Worm (Caenorhabditis elegans) whole organism, late embryonic: Measurements from ENCODE around the gene flp-9.

ENCODE experiments used
- C08G9.2 ChIP-seq: sonication (generic microtip); optimal IDR thresholded peaks from 2 replicates; lab custom pipeline; 2016; ENCODE audit warnings: mild to moderate bottlenecking, missing genetic modification characterization, moderate library complexity, missing compliant biosample characterization
- C38D4.7 ChIP-seq: fragments of 200-800 bp; sonication (Bioruptor generic); optimal IDR thresholded peaks from 2 replicates; lab custom pipeline; 2018; ENCODE audit warnings: mild to moderate bottlenecking, missing genetic modification characterization, moderate library complexity, missing compliant biosample characterization
- F13H6.1 ChIP-seq: sonication (generic microtip); optimal IDR thresholded peaks from 2 replicates; lab custom pipeline; 2016; ENCODE audit warnings: missing genetic modification characterization, missing compliant biosample characterization
- K09A11.1 ChIP-seq: sonication (generic microtip); optimal IDR thresholded peaks from 2 replicates; lab custom pipeline; 2017; ENCODE audit warnings: antibody characterized with exemption, mild to moderate bottlenecking, missing genetic modification characterization, missing compliant biosample characterization; ENCODE audit not compliant: insufficient read depth
- T23F11.4 ChIP-seq: fragments of 200-800 bp; sonication (Bioruptor generic); optimal IDR thresholded peaks from 2 replicates; lab custom pipeline; 2018; ENCODE audit warnings: mild to moderate bottlenecking, missing genetic modification characterization, missing compliant biosample characterization
- Y22D7AL.16 ChIP-seq: sonication (generic microtip); optimal IDR thresholded peaks from 2 replicates; lab custom pipeline; 2016; ENCODE audit warnings: missing genetic modification characterization, missing compliant biosample characterization
- ahr-1 ChIP-seq: sonication (generic microtip); optimal IDR thresholded peaks from 2 replicates; lab custom pipeline; 2016; ENCODE audit warnings: missing genetic modification characterization, missing compliant biosample characterization
- ama-1 ChIP-seq: fragments of 150-350 bp; optimal IDR thresholded peaks from 2 replicates; lab custom pipeline; 2014
- ceh-19 ChIP-seq: fragments of 200-800 bp; sonication (Bioruptor generic); optimal IDR thresholded peaks from 2 replicates; lab custom pipeline; 2018; ENCODE audit warnings: mild to moderate bottlenecking, missing genetic modification characterization, missing compliant biosample characterization
- ceh-2 ChIP-seq: sonication (generic microtip); optimal IDR thresholded peaks from 2 replicates; lab custom pipeline; 2016; ENCODE audit warnings: missing genotype, missing genetic modification characterization, missing compliant biosample characterization
- ceh-30 ChIP-seq: fragments of 150-350 bp; optimal IDR thresholded peaks from 2 replicates; lab custom pipeline; 2014; ENCODE audit warnings: missing biosample characterization, missing genetic modification characterization
- ceh-31 ChIP-seq: sonication (generic microtip); optimal IDR thresholded peaks from 2 replicates; lab custom pipeline; 2016; ENCODE audit warnings: missing genetic modification characterization, missing compliant biosample characterization
- ceh-45 ChIP-seq: fragments of 200-800 bp; sonication (Bioruptor generic); IDR thresholded peaks from 2 replicates; pipeline ENCODE4 v1.3.6; 2022; ENCODE audit warnings: missing genetic modification reagents, missing genetic modification characterization, missing compliant biosample characterization
- ceh-48 ChIP-seq: sonication (generic microtip); optimal IDR thresholded peaks from 2 replicates; lab custom pipeline; 2016; ENCODE audit warnings: missing genetic modification characterization, inconsistent platforms, missing compliant biosample characterization
- ceh-6 ChIP-seq: fragments of 200-800 bp; sonication (Bioruptor generic); optimal IDR thresholded peaks from 2 replicates; lab custom pipeline; 2018; ENCODE audit warnings: mild to moderate bottlenecking, missing genetic modification characterization, missing compliant biosample characterization
- dmd-4 ChIP-seq: sonication (generic microtip); optimal IDR thresholded peaks from 2 replicates; lab custom pipeline; 2016; ENCODE audit warnings: borderline replicate concordance, missing genetic modification characterization, missing compliant biosample characterization
- elt-2 ChIP-seq: sonication (generic microtip); optimal IDR thresholded peaks from 2 replicates; lab custom pipeline; 2016; ENCODE audit warnings: missing genetic modification reagents, missing genetic modification characterization, missing compliant biosample characterization
- ets-4 ChIP-seq: sonication (generic microtip); optimal IDR thresholded peaks from 2 replicates; lab custom pipeline; 2016; ENCODE audit warnings: missing genetic modification characterization, missing compliant biosample characterization
- eyg-1 ChIP-seq: sonication (generic microtip); optimal IDR thresholded peaks from 2 replicates; lab custom pipeline; 2016; ENCODE audit warnings: missing genotype, missing genetic modification characterization, missing compliant biosample characterization
- fkh-6 ChIP-seq: sonication (generic microtip); optimal IDR thresholded peaks from 2 replicates; lab custom pipeline; 2016; ENCODE audit warnings: missing genetic modification characterization, missing compliant biosample characterization
- hlh-13 ChIP-seq: fragments of 200-800 bp; sonication (Bioruptor generic); optimal IDR thresholded peaks from 2 replicates; lab custom pipeline; 2018; ENCODE audit warnings: mild to moderate bottlenecking, missing genetic modification characterization, missing compliant biosample characterization
- hlh-15 ChIP-seq: sonication (generic microtip); optimal IDR thresholded peaks from 2 replicates; lab custom pipeline; 2016; ENCODE audit warnings: missing genetic modification characterization, missing compliant biosample characterization
- hlh-30 ChIP-seq: sonication (generic microtip); optimal IDR thresholded peaks from 2 replicates; lab custom pipeline; 2017; ENCODE audit warnings: antibody characterized with exemption, missing genetic modification characterization, missing compliant biosample characterization; ENCODE audit not compliant: insufficient read depth
- hlh-6 ChIP-seq: sonication (generic microtip); optimal IDR thresholded peaks from 2 replicates; lab custom pipeline; 2016; ENCODE audit warnings: missing genotype, missing genetic modification characterization, missing compliant biosample characterization
- lim-6 ChIP-seq: sonication (generic microtip); optimal IDR thresholded peaks from 2 replicates; lab custom pipeline; 2016; ENCODE audit warnings: missing genetic modification characterization, missing compliant biosample characterization
- lin-11 ChIP-seq: fragments of 200-800 bp; sonication (Bioruptor generic); optimal IDR thresholded peaks from 2 replicates; lab custom pipeline; 2018; ENCODE audit warnings: mild to moderate bottlenecking, missing genetic modification characterization, missing compliant biosample characterization
- madf-2 ChIP-seq: sonication (generic microtip); optimal IDR thresholded peaks from 2 replicates; lab custom pipeline; 2017; ENCODE audit warnings: missing genetic modification characterization, missing compliant biosample characterization
- nhr-232 ChIP-seq: sonication (generic microtip); optimal IDR thresholded peaks from 2 replicates; lab custom pipeline; 2016; ENCODE audit warnings: missing genetic modification characterization, missing compliant biosample characterization
- odd-2 ChIP-seq: sonication (generic microtip); optimal IDR thresholded peaks from 2 replicates; lab custom pipeline; 2017; ENCODE audit warnings: antibody characterized with exemption, mild to moderate bottlenecking, missing genetic modification characterization, missing compliant biosample characterization
- pat-9 ChIP-seq: fragments of 200-800 bp; sonication (Bioruptor generic); optimal IDR thresholded peaks from 2 replicates; lab custom pipeline; 2018; ENCODE audit warnings: mild to moderate bottlenecking, missing genetic modification characterization, moderate library complexity, missing compliant biosample characterization
- pax-1 ChIP-seq: fragments of 150-350 bp; optimal IDR thresholded peaks from 2 replicates; lab custom pipeline; 2014; ENCODE audit warnings: missing biosample characterization, missing genetic modification characterization
- pha-4 ChIP-seq: fragments of 150-350 bp; optimal IDR thresholded peaks from 2 replicates; lab custom pipeline; 2018; ENCODE audit warnings: missing biosample characterization, missing genetic modification reagents, missing genetic modification characterization
- ref-2 ChIP-seq: sonication (generic microtip); optimal IDR thresholded peaks from 2 replicates; lab custom pipeline; 2016; ENCODE audit warnings: missing genetic modification characterization, missing compliant biosample characterization
- rnt-1 ChIP-seq: sonication (generic microtip); optimal IDR thresholded peaks from 2 replicates; lab custom pipeline; 2016; ENCODE audit warnings: missing genetic modification characterization, missing compliant biosample characterization
- sox-2 ChIP-seq: fragments of 200-800 bp; sonication (Bioruptor generic); IDR thresholded peaks from 2 replicates; pipeline ENCODE4 v1.3.6; 2022; ENCODE audit warnings: missing genetic modification reagents, missing genetic modification characterization, missing compliant biosample characterization
- sox-4 ChIP-seq: sonication (generic microtip); optimal IDR thresholded peaks from 2 replicates; lab custom pipeline; 2017; ENCODE audit warnings: mild to moderate bottlenecking, missing genetic modification characterization, inconsistent platforms, missing compliant biosample characterization
- syd-9 ChIP-seq: sonication (generic microtip); optimal IDR thresholded peaks from 2 replicates; lab custom pipeline; 2016; ENCODE audit warnings: mild to moderate bottlenecking, missing genetic modification characterization, moderate library complexity, missing compliant biosample characterization
- tbx-2 ChIP-seq: sonication (generic microtip); optimal IDR thresholded peaks from 2 replicates; lab custom pipeline; 2016; ENCODE audit warnings: missing genetic modification characterization, missing compliant biosample characterization
- tbx-7 ChIP-seq: sonication (generic microtip); optimal IDR thresholded peaks from 2 replicates; lab custom pipeline; 2016; ENCODE audit warnings: missing genotype, missing genetic modification characterization, missing compliant biosample characterization
- ttx-3 ChIP-seq: sonication (generic microtip); optimal IDR thresholded peaks from 2 replicates; lab custom pipeline; 2016; ENCODE audit warnings: missing genetic modification reagents, missing genetic modification characterization, missing compliant biosample characterization
- unc-3 ChIP-seq, 2 experiments: fragments of 200-800 bp in 1 of 2; sonication (Bioruptor generic) in 1 of 2; sonication (generic microtip) in 1 of 2; conservative IDR thresholded peaks in 1 of 2; optimal IDR thresholded peaks in 1 of 2; 2 replicates each; pipeline versions ENCODE4 v1.3.6 to Lab custom; 2016 to 2022; ENCODE audit warnings: missing compliant biosample characterization in 2 of 2, missing genetic modification characterization in 2 of 2, missing genetic modification reagents in 1 of 2
- unc-42 ChIP-seq: sonication (generic microtip); optimal IDR thresholded peaks from 2 replicates; lab custom pipeline; 2016; ENCODE audit warnings: missing genotype, missing genetic modification characterization, missing compliant biosample characterization
- unc-86 ChIP-seq: sonication (generic microtip); optimal IDR thresholded peaks from 2 replicates; lab custom pipeline; 2016; ENCODE audit warnings: missing genetic modification characterization, missing compliant biosample characterization
- zip-5 ChIP-seq: sonication (generic microtip); optimal IDR thresholded peaks from 2 replicates; lab custom pipeline; 2016; ENCODE audit warnings: missing genetic modification characterization, missing compliant biosample characterization

The flp-9 gene

DNA sequence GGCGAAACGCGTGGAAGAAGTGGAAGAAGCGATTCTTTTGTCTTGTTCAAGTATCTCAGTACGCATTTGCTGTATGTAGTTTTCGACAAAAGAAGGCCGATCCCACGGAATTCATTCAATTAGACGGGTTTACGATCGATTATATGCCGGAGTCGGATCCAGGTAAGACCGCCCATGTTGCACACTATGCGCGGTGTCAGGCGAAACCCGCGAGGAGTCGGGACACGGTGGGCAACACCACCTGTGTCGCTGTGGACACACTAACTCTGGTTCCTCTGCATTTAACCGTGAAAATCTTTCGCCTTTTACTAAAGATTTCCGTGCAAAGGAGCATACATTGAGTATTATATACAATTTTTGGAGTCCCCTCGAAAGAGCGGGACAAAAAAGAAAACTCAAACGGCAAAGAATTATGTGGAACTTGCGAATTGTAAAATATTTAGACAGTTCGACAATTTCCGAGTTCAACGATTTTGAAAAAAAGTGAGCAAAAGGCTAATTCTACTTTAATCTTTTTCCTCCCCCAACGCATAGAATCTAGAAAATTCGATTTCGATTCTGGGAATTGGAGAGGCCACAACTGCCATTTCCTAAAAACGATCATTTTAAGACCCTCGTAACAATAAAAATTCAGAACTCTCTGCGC is 24.6 kb upstream of the flp-9 start:
- no peak for TF ChIP-seq sox-4 (tag; lab: Kevin White, UChicago)
- no peak for TF ChIP-seq hlh-30 (tag; lab: Kevin White, UChicago)
- TF ChIP-seq eyg-1 = no peak
- TF ChIP-seq hlh-15 (tag; lab: Kevin White, UChicago) = no peak
- no peak for TF ChIP-seq pat-9
- no peak for TF ChIP-seq pha-4 (tag; lab: Kevin White, UChicago)
- no peak for TF ChIP-seq ets-4 (tag; lab: Kevin White, UChicago)

- TF ChIP-seq K09A11.1 (tag; lab: Kevin White, UChicago) (no peak), ama-1 (no peak), unc-3 (GFP tag; conservative IDR thresholded peaks at IDR 0.05; lab: Robert Waterston, UW) (no peak), unc-3 (tag; optimal IDR thresholded peaks at IDR 0.05; lab: Kevin White, UChicago) (no peak), hlh-6 (tag; lab: Kevin White, UChicago) (no peak), ceh-45 (GFP tag; lab: Robert Waterston, UW) (no peak), tbx-2 (tag; lab: Kevin White, UChicago) (no peak)
Observed at ce11 chrIV:12780980-12781379, 23.6 kb upstream of the flp-9 start.

- no peak for TF ChIP-seq ceh-30
- peak; percentile 78 for TF ChIP-seq unc-42
- TF ChIP-seq ceh-31 (tag; lab: Kevin White, UChicago) = no peak
Observed at ce11 chrIV:12773519-12773918, 16.1 kb upstream of the flp-9 start, which contains the start of gene unc-31. TSS of gene unc-31 (plus strand) at chrIV:12773867.

ce11 chrIV:12771414-12771813 is 14.0 kb upstream of the flp-9 start:
- TF ChIP-seq eyg-1 (no peak), C38D4.7 (GFP tag; lab: Kevin White, UChicago) (no peak), rnt-1 (tag; lab: Kevin White, UChicago) (no peak), hlh-13 (GFP tag; lab: Kevin White, UChicago) (no peak), ama-1 (no peak), ceh-31 (tag; lab: Kevin White, UChicago) (peak; percentile 85), ceh-19 (GFP tag; lab: Kevin White, UChicago) (peak; percentile 1), ref-2 (peak; percentile 56), hlh-30 (tag; lab: Kevin White, UChicago) (peak; percentile 21), unc-3 (GFP tag; conservative IDR thresholded peaks at IDR 0.05; lab: Robert Waterston, UW) (no peak; the same call in 1 of the 2 replicates), unc-3 (tag; optimal IDR thresholded peaks at IDR 0.05; lab: Kevin White, UChicago) (peak; percentile 11), syd-9 (tag; lab: Kevin White, UChicago) (peak; percentile 50), ceh-6 (no peak), pax-1 (no peak), ttx-3 (no peak), Y22D7AL.16 (no peak), lim-6 (tag; lab: Kevin White, UChicago) (no peak), sox-2 (GFP tag; lab: Robert Waterston, UW) (no peak), sox-4 (tag; lab: Kevin White, UChicago) (no peak), pat-9 (no peak), ceh-48 (tag; lab: Kevin White, UChicago) (peak; percentile 81), ahr-1 (no peak), odd-2 (tag; lab: Kevin White, UChicago) (no peak), T23F11.4 (GFP tag; lab: Kevin White, UChicago) (no peak), ceh-30 (no peak), lin-11 (tag; lab: Kevin White, UChicago) (no peak), C08G9.2 (tag; lab: Kevin White, UChicago) (peak; percentile 50), tbx-7 (no peak), F13H6.1 (peak; percentile 5), nhr-232 (tag; lab: Kevin White, UChicago) (no peak), ets-4 (tag; lab: Kevin White, UChicago) (no peak), fkh-6 (tag; lab: Kevin White, UChicago) (no peak), madf-2 (tag; lab: Kevin White, UChicago) (no peak), ceh-2 (tag; lab: Kevin White, UChicago) (no peak), elt-2 (tag; lab: Kevin White, UChicago) (no peak), unc-86 (peak; percentile 25), dmd-4 (peak; percentile 28), zip-5 (tag; lab: Kevin White, UChicago) (no peak), pha-4 (tag; lab: Kevin White, UChicago) (no peak)
